Worm (Caenorhabditis elegans) whole organism, L3 larva: ENCODE results near the gene ctsa-1.1.
A peak's percentile ranks its signal among the peaks of the same experiment; 100 is the strongest.
"Not testable (repeated sequence)": the region's sequence is repeated elsewhere in the genome, so short reads cannot be mapped to it uniquely, and the experiment has no call there.

Experiments
- aly-2 ChIP-seq: fragments of 150-350 bp; optimal IDR thresholded peaks from 2 replicates; lab custom pipeline; 2014; ENCODE audit warnings: missing biosample characterization, missing genetic modification characterization
- ama-1 ChIP-seq: fragments of 150-350 bp; optimal IDR thresholded peaks from 2 replicates; lab custom pipeline; 2018
- ceh-16 ChIP-seq: sonication (generic microtip); optimal IDR thresholded peaks from 2 replicates; lab custom pipeline; 2017; ENCODE audit warnings: missing biosample characterization, missing genetic modification characterization
- egl-27 ChIP-seq: sonication (generic microtip); optimal IDR thresholded peaks from 4 replicates; lab custom pipeline; 2017; ENCODE audit warnings: missing biosample characterization, missing genetic modification reagents, missing genetic modification characterization
- elt-3 ChIP-seq, 3 experiments: fragments of 150-350 bp in 1 of 3; sonication (generic microtip) in 2 of 3; optimal IDR thresholded peaks; 2 replicates in 2 of 3; 4 replicates in 1 of 3; lab custom pipeline; 2014 to 2017; ENCODE audit warnings: missing biosample characterization in 3 of 3, missing genetic modification characterization in 3 of 3
- fkh-2 ChIP-seq: fragments of 150-350 bp; optimal IDR thresholded peaks from 2 replicates; lab custom pipeline; 2014; ENCODE audit warnings: missing biosample characterization, missing genetic modification reagents, missing genetic modification characterization
- lin-39 ChIP-seq: fragments of 150-350 bp; optimal IDR thresholded peaks from 2 replicates; lab custom pipeline; 2018; ENCODE audit warnings: missing biosample characterization, missing genetic modification reagents, missing genetic modification characterization
- nhr-77 ChIP-seq: fragments of 150-350 bp; optimal IDR thresholded peaks from 2 replicates; lab custom pipeline; 2014; ENCODE audit warnings: missing biosample characterization, missing genetic modification characterization
- pha-4 ChIP-seq: fragments of 150-350 bp; optimal IDR thresholded peaks from 2 replicates; lab custom pipeline; 2014; ENCODE audit warnings: missing biosample characterization, missing genetic modification reagents, missing genetic modification characterization
- snpc-4 ChIP-seq: fragments of 150-350 bp; optimal IDR thresholded peaks from 2 replicates; lab custom pipeline; 2014; ENCODE audit warnings: missing biosample characterization, missing genetic modification characterization
- tbx-2 ChIP-seq: sonication (generic microtip); optimal IDR thresholded peaks from 2 replicates; lab custom pipeline; 2016; ENCODE audit warnings: mild to moderate bottlenecking, missing genetic modification characterization, missing compliant biosample characterization
- unc-39 ChIP-seq: sonication (generic microtip); optimal IDR thresholded peaks from 4 replicates; lab custom pipeline; 2017; ENCODE audit warnings: missing biosample characterization, missing genetic modification characterization
- ztf-4 ChIP-seq: fragments of 150-350 bp; optimal IDR thresholded peaks from 2 replicates; lab custom pipeline; 2014; ENCODE audit warnings: missing biosample characterization, missing genetic modification characterization

DNA sequence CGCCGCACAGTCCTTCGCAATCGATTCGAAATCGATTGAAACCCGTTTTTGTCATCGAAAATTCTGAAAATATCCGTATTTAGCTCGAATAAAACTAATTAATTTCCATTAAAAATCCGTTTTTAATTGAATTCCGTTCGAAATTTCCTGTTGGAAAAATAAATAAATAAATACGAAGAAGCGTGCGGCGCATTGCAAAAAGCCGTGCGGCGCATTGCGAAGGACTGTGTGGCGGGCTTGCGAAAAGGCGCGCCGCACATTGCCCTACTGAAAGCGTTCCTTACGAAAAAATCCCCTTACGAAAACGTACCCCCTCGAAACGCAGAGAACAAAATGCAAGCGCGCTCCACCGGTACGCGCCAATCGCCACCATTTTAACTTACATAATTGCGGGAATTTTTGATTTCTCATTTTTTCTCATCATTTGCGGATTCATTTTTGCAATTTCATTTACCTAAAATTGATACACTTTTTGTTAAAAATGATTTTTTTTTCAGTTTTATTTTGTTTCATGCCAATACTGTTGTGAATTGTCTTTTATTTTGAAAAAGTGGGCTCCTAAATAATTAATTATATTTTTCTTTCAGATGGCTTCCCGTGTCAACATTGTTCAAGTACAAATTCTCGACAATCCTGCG is 35.8 kb upstream of the ctsa-1.1 start, which contains the start of gene unc-85:
- TF ChIP-seq lin-39: peak; percentile 24
- not testable (repeated sequence) for TF ChIP-seq ceh-16 (tag; lab: Kevin White, UChicago); nhr-77 (tag; lab: Kevin White, UChicago); fkh-2; unc-39; ama-1 (lab: Kevin White, UChicago); egl-27 (tag; lab: Kevin White, UChicago); elt-3 (tag; optimal IDR thresholded peaks at IDR 0.05; lab: Kevin White, UChicago); ztf-4; aly-2 (tag; lab: Kevin White, UChicago)
- TF ChIP-seq tbx-2 (tag; lab: Kevin White, UChicago): peak; percentile 32
- TF ChIP-seq pha-4 (tag; lab: Kevin White, UChicago): peak; percentile 51
- TF ChIP-seq snpc-4 (tag; lab: Kevin White, UChicago): peak; percentile 33
